Worm (Caenorhabditis elegans) whole organism, L4 larva: ENCODE data around the gene igcm-1.

Experiments
- D1046.2 ChIP-seq: fragments of 200-800 bp; sonication (Bioruptor generic); IDR thresholded peaks from 2 replicates; pipeline ENCODE4 v1.3.6; 2022; ENCODE audit warnings: missing genetic modification characterization, missing compliant biosample characterization
- T26A8.4 ChIP-seq: fragments of 200-800 bp; sonication (Bioruptor generic); IDR thresholded peaks from 2 replicates; pipeline ENCODE4 v1.3.6; 2022; ENCODE audit warnings: missing genetic modification characterization, missing compliant biosample characterization
- aha-1 ChIP-seq: fragments of 150-350 bp; peaks from one replicate; lab custom pipeline; 2014; ENCODE audit warnings: missing biosample characterization, missing genetic modification characterization
- aly-2 ChIP-seq: sonication (generic microtip); optimal IDR thresholded peaks from 2 replicates; lab custom pipeline; 2018; ENCODE audit warnings: missing biosample characterization, missing genetic modification characterization
- daf-12 ChIP-seq: fragments of 150-350 bp; optimal IDR thresholded peaks from 2 replicates; lab custom pipeline; 2014; ENCODE audit warnings: missing biosample characterization, missing genetic modification reagents, missing genetic modification characterization
- daf-8 ChIP-seq: fragments of 200-800 bp; sonication (Bioruptor generic); IDR thresholded peaks from 2 replicates; pipeline ENCODE4 v1.3.6; 2022; ENCODE audit warnings: missing genetic modification characterization, missing compliant biosample characterization
- fkh-10 ChIP-seq: fragments of 150-350 bp; optimal IDR thresholded peaks from 2 replicates; lab custom pipeline; 2014; ENCODE audit warnings: missing biosample characterization, missing genetic modification reagents, missing genetic modification characterization
- lim-7 ChIP-seq: fragments of 200-800 bp; sonication (Bioruptor generic); IDR thresholded peaks from 2 replicates; pipeline ENCODE4 v1.3.6; 2022; ENCODE audit warnings: missing genetic modification characterization, missing compliant biosample characterization
- nhr-102 ChIP-seq: sonication (generic microtip); optimal IDR thresholded peaks from 2 replicates; lab custom pipeline; 2016; ENCODE audit warnings: mild to moderate bottlenecking, missing genetic modification characterization, moderate library complexity, missing compliant biosample characterization
- nhr-11 ChIP-seq: fragments of 150-350 bp; optimal IDR thresholded peaks from 2 replicates; lab custom pipeline; 2014; ENCODE audit warnings: missing biosample characterization, missing genetic modification characterization
- pha-4 ChIP-seq, 2 experiments: fragments of 150-350 bp in 1 of 2; fragments of 200-800 bp in 1 of 2; sonication (Bioruptor generic) in 1 of 2; IDR thresholded peaks in 1 of 2; optimal IDR thresholded peaks in 1 of 2; 2 replicates each; pipeline versions ENCODE4 v1.3.6 to Lab custom; 2014 to 2022; ENCODE audit warnings: missing genetic modification characterization in 2 of 2, missing genetic modification reagents in 2 of 2, missing biosample characterization in 1 of 2, missing compliant biosample characterization in 1 of 2
- spr-3 ChIP-seq: fragments of 200-800 bp; sonication (Bioruptor generic); optimal IDR thresholded peaks from 2 replicates; lab custom pipeline; 2018; ENCODE audit warnings: mild to moderate bottlenecking, missing genetic modification characterization, missing compliant biosample characterization
- unc-62 ChIP-seq, 3 experiments: fragments of 150-350 bp in 1 of 3; sonication (generic microtip); optimal IDR thresholded peaks in 2 of 3; peaks in 1 of 3; 1 replicate in 1 of 3; 2 replicates in 2 of 3; lab custom pipeline; 2014 to 2017; ENCODE audit warnings: missing biosample characterization in 3 of 3, missing genetic modification characterization in 3 of 3, missing genetic modification reagents in 3 of 3, missing genotype in 1 of 3
- ztf-7 ChIP-seq: fragments of 150-350 bp; optimal IDR thresholded peaks from 2 replicates; lab custom pipeline; 2014; ENCODE audit warnings: missing biosample characterization, missing genetic modification characterization

DNA sequence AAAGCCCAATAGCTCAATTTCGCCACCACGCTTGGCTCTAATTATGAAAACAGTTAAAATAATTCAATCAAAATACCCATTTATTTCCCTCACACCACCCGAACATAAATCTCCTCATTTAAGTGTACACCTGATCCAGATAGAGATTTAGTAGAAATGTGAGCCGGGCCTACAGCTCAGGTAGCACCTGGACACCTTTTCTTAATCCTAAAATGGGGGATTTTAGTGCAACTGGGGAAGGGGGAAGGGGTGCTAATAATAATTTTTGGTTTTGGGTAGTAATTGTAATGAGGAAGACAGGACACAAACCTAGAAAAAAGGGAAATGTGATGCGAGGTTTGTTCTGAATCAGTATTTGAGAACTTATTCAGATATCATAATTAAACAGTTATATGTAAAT, 2.3 kb upstream of the igcm-1 start:
- no peak for TF ChIP-seq ztf-7 (tag; lab: Kevin White, UChicago)
- TF ChIP-seq aha-1 (tag; lab: Kevin White, UChicago) = no peak
- TF ChIP-seq aly-2 = no peak
- peak in 1 of 2 experiments; percentile 93 for TF ChIP-seq unc-62 (GFP tag; optimal IDR thresholded peaks at IDR 0.05 in 1 of 2; lab: Kevin White, UChicago)
- TF ChIP-seq unc-62 (tag; optimal IDR thresholded peaks at IDR 0.05; lab: Kevin White, UChicago) = no peak
- TF ChIP-seq daf-12 (tag; lab: Kevin White, UChicago) = no peak
- no peak for TF ChIP-seq spr-3 (GFP tag; lab: Kevin White, UChicago)
- no peak for TF ChIP-seq D1046.2 (GFP tag; lab: Robert Waterston, UW)
- TF ChIP-seq T26A8.4 (GFP tag; lab: Robert Waterston, UW) = no peak
- TF ChIP-seq daf-8 (GFP tag; lab: Robert Waterston, UW) = no peak
- no peak for TF ChIP-seq fkh-10 (GFP tag; lab: Kevin White, UChicago)
- TF ChIP-seq nhr-11 (tag; lab: Kevin White, UChicago) = no peak
- TF ChIP-seq lim-7 (GFP tag; lab: Robert Waterston, UW) = no peak
- no peak for TF ChIP-seq pha-4 (GFP tag; IDR thresholded peaks at IDR 0.05; lab: Robert Waterston, UW)
- TF ChIP-seq pha-4 (tag; optimal IDR thresholded peaks at IDR 0.05; lab: Kevin White, UChicago) = no peak
- no peak for TF ChIP-seq nhr-102
